Worm (Caenorhabditis elegans) whole organism, midembryonic: ENCODE data around the gene C28H8.7.

Source experiments
- T22C8.4 ChIP-seq: fragments of 200-800 bp; sonication (Bioruptor generic); IDR thresholded peaks from 2 replicates; pipeline ENCODE4 v1.3.6; 2022; ENCODE audit warnings: missing genetic modification characterization, missing compliant biosample characterization
- cog-1 ChIP-seq: sonication (generic microtip); optimal IDR thresholded peaks from 2 replicates; lab custom pipeline; 2016; ENCODE audit warnings: missing genetic modification characterization, missing compliant biosample characterization
- flt-1 ChIP-seq: fragments of 200-800 bp; sonication (Bioruptor generic); IDR thresholded peaks from 2 replicates; pipeline ENCODE4 v1.3.6; 2022; ENCODE audit warnings: missing genetic modification characterization, missing compliant biosample characterization
- med-1 ChIP-seq: sonication (generic microtip); optimal IDR thresholded peaks from 2 replicates; lab custom pipeline; 2017; ENCODE audit warnings: missing genetic modification characterization, mild to moderate bottlenecking, missing compliant biosample characterization, antibody characterized with exemption, missing genetic modification reagents; ENCODE audit not compliant: insufficient read depth
- tab-1 ChIP-seq: fragments of 200-800 bp; sonication (Bioruptor generic); IDR thresholded peaks from 2 replicates; pipeline ENCODE4 v1.3.6; 2022; ENCODE audit warnings: missing genetic modification characterization, missing compliant biosample characterization

ce11 chrIII:5840277-5840676 is 46.5 kb downstream of the C28H8.7 start:
- TF ChIP-seq T22C8.4 (GFP tag; lab: Robert Waterston, UW) (no peak), flt-1 (no peak), med-1 (GFP tag; lab: Kevin White, UChicago) (no peak), tab-1 (GFP tag; lab: Robert Waterston, UW) (no peak), cog-1 (tag; lab: Kevin White, UChicago) (no peak)
